Worm (Caenorhabditis elegans) whole organism, early embryonic: ENCODE data around the gene F37A4.3.
A peak's percentile ranks its signal among the peaks of the same experiment; 100 is the strongest.

ENCODE experiments used
- B0310.2 ChIP-seq: sonication (generic microtip); optimal IDR thresholded peaks from 2 replicates; lab custom pipeline; 2016; ENCODE audit warnings: mild to moderate bottlenecking, missing genetic modification characterization, missing compliant biosample characterization
- F13C5.2 ChIP-seq: sonication (generic microtip); optimal IDR thresholded peaks from 2 replicates; lab custom pipeline; 2017; ENCODE audit warnings: mild to moderate bottlenecking, missing genetic modification characterization, inconsistent platforms, missing compliant biosample characterization
- aly-1 ChIP-seq: sonication (generic microtip); optimal IDR thresholded peaks from 2 replicates; lab custom pipeline; 2016; ENCODE audit warnings: missing genetic modification characterization, missing compliant biosample characterization
- ama-1 ChIP-seq: fragments of 150-350 bp; optimal IDR thresholded peaks from 2 replicates; lab custom pipeline; 2014
- ceh-13 ChIP-seq: fragments of 200-800 bp; sonication (Bioruptor generic); optimal IDR thresholded peaks from 2 replicates; lab custom pipeline; 2018; ENCODE audit warnings: mild to moderate bottlenecking, missing genetic modification characterization, missing compliant biosample characterization
- ceh-36 ChIP-seq: sonication (generic microtip); optimal IDR thresholded peaks from 2 replicates; lab custom pipeline; 2016; ENCODE audit warnings: missing genetic modification characterization, inconsistent platforms, missing compliant biosample characterization
- ets-7 ChIP-seq: sonication (generic microtip); optimal IDR thresholded peaks from 2 replicates; lab custom pipeline; 2016; ENCODE audit warnings: missing genotype, missing genetic modification characterization, missing compliant biosample characterization
- flt-1 ChIP-seq: fragments of 200-800 bp; sonication (Bioruptor generic); IDR thresholded peaks from 2 replicates; pipeline ENCODE4 v1.3.6; 2022; ENCODE audit warnings: missing genetic modification characterization, missing compliant biosample characterization
- hmbx-1 ChIP-seq: sonication (generic microtip); optimal IDR thresholded peaks from 2 replicates; lab custom pipeline; 2016; ENCODE audit warnings: mild to moderate bottlenecking, missing genetic modification characterization, missing compliant biosample characterization
- hmg-4 ChIP-seq: fragments of 200-800 bp; sonication (Bioruptor generic); optimal IDR thresholded peaks from 2 replicates; lab custom pipeline; 2018; ENCODE audit warnings: mild to moderate bottlenecking, missing genetic modification characterization, missing compliant biosample characterization
- hnd-1 ChIP-seq: sonication (generic microtip); optimal IDR thresholded peaks from 2 replicates; lab custom pipeline; 2016; ENCODE audit warnings: missing genetic modification characterization, missing compliant biosample characterization
- pes-1 ChIP-seq: fragments of 200-800 bp; sonication (Bioruptor generic); IDR thresholded peaks from 2 replicates; pipeline ENCODE4 v1.3.6; 2022; ENCODE audit warnings: missing genetic modification reagents, missing genetic modification characterization, missing compliant biosample characterization
- scrt-1 ChIP-seq: fragments of 200-800 bp; sonication (Bioruptor generic); IDR thresholded peaks from 2 replicates; pipeline ENCODE4 v1.3.6; 2022; ENCODE audit warnings: missing genetic modification characterization, missing compliant biosample characterization
- sea-1 ChIP-seq: fragments of 200-800 bp; sonication (Bioruptor generic); conservative IDR thresholded peaks from 2 replicates; pipeline ENCODE4 v1.3.6; 2022; ENCODE audit warnings: missing genetic modification characterization, missing compliant biosample characterization
- tbx-11 ChIP-seq: fragments of 200-800 bp; sonication (Bioruptor generic); IDR thresholded peaks from 2 replicates; pipeline ENCODE4 v1.3.6; 2022; ENCODE audit warnings: missing genetic modification characterization, missing compliant biosample characterization
- tbx-37 ChIP-seq: fragments of 200-800 bp; sonication (Bioruptor generic); conservative IDR thresholded peaks from 2 replicates; pipeline ENCODE4 v1.3.6; 2022; ENCODE audit warnings: missing genetic modification reagents, missing genetic modification characterization, missing compliant biosample characterization
- tra-4 ChIP-seq: sonication (generic microtip); optimal IDR thresholded peaks from 2 replicates; lab custom pipeline; 2017; ENCODE audit warnings: missing genetic modification characterization, missing compliant biosample characterization

F37A4.3 gene

DNA sequence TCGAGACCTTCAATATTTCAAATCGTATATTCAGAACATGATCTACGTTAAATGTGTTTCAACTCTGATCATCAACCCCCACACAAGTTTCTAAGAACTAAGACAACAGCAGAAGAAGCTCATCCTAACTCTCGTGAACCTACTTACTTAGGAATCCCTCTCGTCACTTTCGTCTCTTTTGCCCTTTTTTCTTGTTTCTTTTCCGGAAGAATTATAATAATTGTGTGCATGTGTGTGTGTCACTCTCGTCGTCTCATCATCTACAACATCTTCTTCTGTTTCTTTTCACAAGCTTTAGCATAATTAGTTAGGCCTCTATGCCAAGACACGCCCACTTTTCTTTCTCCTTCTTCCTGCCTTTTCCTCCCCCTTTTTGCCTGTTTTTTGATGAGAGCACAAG is 27.9 kb upstream of the F37A4.3 start:
- TF ChIP-seq ama-1 (lab: Kevin White, UChicago) (no peak), ets-7 (tag; lab: Kevin White, UChicago) (no peak), tbx-37 (GFP tag; lab: Robert Waterston, UW) (no peak), tra-4 (tag; lab: Kevin White, UChicago) (no peak), hmg-4 (GFP tag; lab: Kevin White, UChicago) (no peak), hnd-1 (tag; lab: Kevin White, UChicago) (no peak), F13C5.2 (no peak), hmbx-1 (no peak), pes-1 (GFP tag; lab: Robert Waterston, UW) (no peak), B0310.2 (no peak), ceh-13 (GFP tag; lab: Kevin White, UChicago) (no peak), aly-1 (tag; lab: Kevin White, UChicago) (no peak), ceh-36 (no peak), sea-1 (GFP tag; lab: Robert Waterston, UW) (no peak)

DNA sequence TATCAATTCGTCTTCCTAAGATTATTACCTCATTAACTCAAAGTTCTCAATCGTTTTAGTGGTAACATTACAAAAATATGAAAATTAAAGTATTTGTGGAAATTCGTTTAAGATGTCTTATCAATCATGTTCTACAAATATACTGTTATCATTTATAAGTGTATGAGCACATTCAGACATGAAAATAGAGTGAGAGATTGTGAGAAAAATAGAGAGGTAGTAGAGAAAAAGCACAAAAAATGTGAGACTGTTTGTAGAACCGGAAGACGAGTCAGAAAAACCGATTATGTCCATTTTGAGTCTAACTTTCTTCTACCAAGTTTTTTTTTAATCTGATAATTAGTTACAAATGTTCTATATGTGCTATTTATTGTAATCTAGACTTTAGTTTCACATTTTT is 25.1 kb upstream of the F37A4.3 start:
- no peak for TF ChIP-seq ceh-13 (GFP tag; lab: Kevin White, UChicago)
- TF ChIP-seq aly-1 (tag; lab: Kevin White, UChicago) = no peak
- no peak for TF ChIP-seq tra-4 (tag; lab: Kevin White, UChicago)
- TF ChIP-seq scrt-1 (GFP tag; lab: Robert Waterston, UW) = no peak
- TF ChIP-seq pes-1 (GFP tag; lab: Robert Waterston, UW) = no peak
- TF ChIP-seq F13C5.2 = no peak
- TF ChIP-seq ama-1 (lab: Kevin White, UChicago) = no peak

DNA sequence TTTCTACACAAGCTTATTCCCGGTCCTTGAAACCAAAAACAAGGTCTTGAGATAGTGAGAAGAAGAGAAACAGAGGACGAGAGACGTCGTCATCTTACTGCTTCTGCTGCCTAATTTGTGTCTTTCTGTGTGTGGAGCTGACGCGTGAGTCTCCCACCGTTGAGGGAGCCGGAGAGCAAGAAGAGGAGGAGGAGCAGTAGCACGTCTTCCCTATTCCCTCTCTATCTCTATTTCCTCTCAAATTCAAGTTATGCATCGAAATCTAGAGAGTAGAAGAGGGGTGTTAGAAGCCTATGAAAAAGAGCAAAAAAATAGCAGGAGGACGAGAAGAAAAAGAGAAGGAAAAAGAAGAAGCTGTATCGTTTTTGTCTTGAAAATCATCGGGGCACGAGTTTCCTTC is 23.2 kb upstream of the F37A4.3 start:
- TF ChIP-seq aly-1 (tag; lab: Kevin White, UChicago) (no peak), tra-4 (tag; lab: Kevin White, UChicago) (no peak), tbx-11 (no peak), hnd-1 (tag; lab: Kevin White, UChicago) (no peak), tbx-37 (GFP tag; lab: Robert Waterston, UW) (no peak), pes-1 (GFP tag; lab: Robert Waterston, UW) (no peak), ceh-36 (no peak), ama-1 (lab: Kevin White, UChicago) (no peak), sea-1 (GFP tag; lab: Robert Waterston, UW) (no peak), hmg-4 (GFP tag; lab: Kevin White, UChicago) (no peak), F13C5.2 (no peak), flt-1 (no peak), ets-7 (tag; lab: Kevin White, UChicago) (no peak), ceh-13 (GFP tag; lab: Kevin White, UChicago) (no peak), hmbx-1 (no peak), B0310.2 (no peak)

DNA sequence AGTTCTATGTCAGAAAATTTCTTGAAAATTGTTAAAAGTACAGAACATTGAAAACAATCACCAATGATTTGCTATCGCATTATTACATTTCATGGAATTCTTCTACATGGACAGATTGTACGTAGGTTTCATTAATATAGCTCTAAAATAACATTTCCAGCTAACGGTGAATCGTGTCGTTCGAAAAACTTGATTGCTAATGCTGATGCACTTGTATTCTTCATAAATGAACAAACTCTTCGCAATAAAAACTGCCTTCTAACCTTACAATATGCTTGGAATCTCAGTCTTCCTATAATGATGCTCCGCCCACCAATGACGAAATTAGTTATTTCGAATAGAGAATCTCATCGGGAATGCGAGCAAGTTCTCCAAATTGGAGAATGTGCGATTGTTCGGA is 12.9 kb upstream of the F37A4.3 start, which contains the start of gene F37A4.6:
Gene F37A4.6, plus strand, starts transcription at position 301 of the 400 bp plus-strand sequence.
- TF ChIP-seq hnd-1 (tag; lab: Kevin White, UChicago) (no peak), scrt-1 (GFP tag; lab: Robert Waterston, UW) (no peak), B0310.2 (no peak), ceh-13 (GFP tag; lab: Kevin White, UChicago) (no peak), ama-1 (lab: Kevin White, UChicago) (no peak), flt-1 (no peak), F13C5.2 (no peak), hmg-4 (GFP tag; lab: Kevin White, UChicago) (no peak), ets-7 (tag; lab: Kevin White, UChicago) (no peak), aly-1 (tag; lab: Kevin White, UChicago) (no peak), pes-1 (GFP tag; lab: Robert Waterston, UW) (no peak), tbx-11 (no peak), tra-4 (tag; lab: Kevin White, UChicago) (no peak), hmbx-1 (no peak), ceh-36 (no peak), sea-1 (GFP tag; lab: Robert Waterston, UW) (no peak), tbx-37 (GFP tag; lab: Robert Waterston, UW) (no peak)

DNA sequence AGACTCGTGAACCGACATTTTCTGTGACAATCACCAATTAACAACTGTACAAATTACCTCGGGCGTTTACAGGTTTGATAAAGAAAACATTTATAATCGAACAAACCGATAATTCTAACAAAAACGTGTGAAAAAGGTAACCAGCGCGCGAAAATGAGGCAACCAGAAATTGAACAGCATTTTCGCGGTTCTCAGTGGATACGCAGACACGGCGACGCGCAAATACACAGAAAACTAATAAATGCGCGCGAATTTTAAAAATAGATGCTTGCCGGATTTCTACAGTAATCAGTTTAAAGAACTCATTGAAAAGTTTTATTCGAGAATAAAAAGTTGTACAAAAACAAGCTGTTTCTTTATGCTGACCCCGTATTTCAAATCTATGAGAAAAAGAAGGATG is 8.4 kb upstream of the F37A4.3 start, which contains the start of gene isw-1:
Gene isw-1, minus strand, starts transcription at position 118 of the 400 bp plus-strand sequence.
- TF ChIP-seq F13C5.2 (peak; percentile 57), B0310.2 (no peak), hmbx-1 (no peak), sea-1 (GFP tag; lab: Robert Waterston, UW) (no peak)

DNA sequence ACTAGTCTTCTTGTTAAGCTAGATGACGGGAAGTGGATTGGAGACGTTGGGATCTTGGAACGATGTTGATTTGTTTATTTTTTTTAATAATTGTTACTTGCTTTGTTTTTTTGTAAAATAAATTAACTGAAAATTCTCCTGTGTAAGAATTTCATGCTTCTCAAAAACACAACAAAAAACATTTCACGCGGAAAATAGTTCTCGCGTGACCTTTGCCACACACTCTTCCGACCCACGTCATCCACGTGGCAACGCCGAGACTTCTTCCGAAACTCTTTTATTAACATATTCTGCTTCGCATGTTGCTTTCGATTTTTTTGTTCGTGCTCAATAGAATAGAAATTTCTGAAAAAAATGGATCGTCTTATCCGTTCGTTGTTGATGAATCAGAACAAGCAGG is 6.8 kb upstream of the F37A4.3 start, which contains the start of gene F37A4.5:
Gene F37A4.5, plus strand, starts transcription at position 301 of the 400 bp plus-strand sequence.
- TF ChIP-seq ets-7 (tag; lab: Kevin White, UChicago) (no peak), B0310.2 (no peak), scrt-1 (GFP tag; lab: Robert Waterston, UW) (no peak), flt-1 (no peak), tra-4 (tag; lab: Kevin White, UChicago) (no peak), F13C5.2 (no peak), hnd-1 (tag; lab: Kevin White, UChicago) (no peak)

DNA sequence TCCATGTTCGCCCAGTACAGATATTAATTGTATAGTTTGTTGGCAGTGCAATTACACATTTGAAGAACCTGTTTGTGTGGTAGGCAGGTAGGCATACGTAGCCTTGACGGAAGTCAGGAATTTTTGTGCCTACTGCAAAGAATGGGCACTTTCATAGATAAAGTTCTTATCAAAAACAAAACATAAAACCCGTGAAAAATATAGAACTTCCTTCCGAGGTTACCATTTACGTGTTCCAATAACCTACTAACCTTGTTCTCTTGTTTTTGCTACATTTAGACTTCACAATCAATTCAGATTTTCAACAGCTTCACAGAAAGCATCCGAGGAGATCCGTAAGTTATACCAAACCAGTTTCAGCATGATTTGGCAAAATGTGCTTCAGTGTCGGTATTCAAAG is 5.1 kb upstream of the F37A4.3 start, which contains the start of gene F37A4.4:
Gene F37A4.4, plus strand, starts transcription at position 301 of the 400 bp plus-strand sequence.
- no peak for TF ChIP-seq pes-1 (GFP tag; lab: Robert Waterston, UW)
- TF ChIP-seq ama-1 (lab: Kevin White, UChicago) = no peak
- TF ChIP-seq aly-1 (tag; lab: Kevin White, UChicago) = no peak
- TF ChIP-seq tra-4 (tag; lab: Kevin White, UChicago) = no peak
- TF ChIP-seq B0310.2 = no peak
- TF ChIP-seq scrt-1 (GFP tag; lab: Robert Waterston, UW) = no peak
- no peak for TF ChIP-seq tbx-11
- no peak for TF ChIP-seq hnd-1 (tag; lab: Kevin White, UChicago)
- TF ChIP-seq hmbx-1 = no peak
- no peak for TF ChIP-seq ceh-13 (GFP tag; lab: Kevin White, UChicago)
- no peak for TF ChIP-seq F13C5.2
- no peak for TF ChIP-seq tbx-37 (GFP tag; lab: Robert Waterston, UW)
- no peak for TF ChIP-seq ets-7 (tag; lab: Kevin White, UChicago)
